Fruit fly (Drosophila melanogaster): ENCODE results near the gene CG15561.

Gene CG15561

dm6 chr3R:31252093-31252962, 36.6 kb upstream of the CG15561 start, which contains the start of the genes qless and mRpL32:
Gene qless, minus strand, starts transcription at chr3R:31252608.
Gene mRpL32, plus strand, starts transcription at chr3R:31252872.
- TF ChIP-seq D1 (tag; optimal IDR thresholded peaks at IDR 0.05) (no peak), Pif1B (GFP tag; optimal IDR thresholded peaks at IDR 0.05) (no peak), CG4496 (GFP tag; IDR thresholded peaks at IDR 0.05) (peak; percentile 77; the same call in 2 of the 3 replicates), CG15710 (tag; optimal IDR thresholded peaks at IDR 0.05) (no peak), fd96Ca (GFP tag; IDR thresholded peaks at IDR 0.05) (peak; percentile 65; the same call in 2 of the 3 replicates), gl (tag; optimal IDR thresholded peaks at IDR 0.05) (no peak), CG14655 (GFP tag; optimal IDR thresholded peaks at IDR 0.05) (no peak), CG17806 (tag; optimal IDR thresholded peaks at IDR 0.05) (peak; percentile 52), CG34367 (tag; optimal IDR thresholded peaks at IDR 0.05) (no peak), Pif1A (GFP tag; optimal IDR thresholded peaks at IDR 0.05) (no peak), CG10348 (GFP tag; IDR thresholded peaks at IDR 0.05) (no peak), CG8159 (tag; optimal IDR thresholded peaks at IDR 0.05) (no peak), rn (GFP tag; IDR thresholded peaks at IDR 0.05) (peak; percentile 62; the same call in 1 of the 2 replicates), CG8301 (tag; optimal IDR thresholded peaks at IDR 0.05) (no peak), CG32121 (GFP tag; IDR thresholded peaks at IDR 0.05) (peak; percentile 64), Snoo (tag; optimal IDR thresholded peaks at IDR 0.05) (no peak), EcR (GFP tag; optimal IDR thresholded peaks at IDR 0.05) (peak; percentile 68), Ets98B (GFP tag; IDR thresholded peaks at IDR 0.05) (peak; percentile 69), CG13204 (GFP tag; optimal IDR thresholded peaks at IDR 0.05) (no peak), CG12605 (GFP tag; IDR thresholded peaks at IDR 0.05) (no peak), CG9948 (tag; optimal IDR thresholded peaks at IDR 0.05) (peak; percentile 31)

- peak; percentile 23 for TF ChIP-seq Pif1B (GFP tag; optimal IDR thresholded peaks at IDR 0.05)
- TF ChIP-seq CG10348 (GFP tag; IDR thresholded peaks at IDR 0.05), result no peak
- TF ChIP-seq CG34367 (tag; optimal IDR thresholded peaks at IDR 0.05), result peak; percentile 4
- peak; percentile 60 for TF ChIP-seq CG12605 (GFP tag; IDR thresholded peaks at IDR 0.05)
- TF ChIP-seq CG32121 (GFP tag; IDR thresholded peaks at IDR 0.05), result peak; percentile 82
- TF ChIP-seq CG8301 (tag; optimal IDR thresholded peaks at IDR 0.05), result peak; percentile 58
- peak; percentile 55 for TF ChIP-seq Pif1A (GFP tag; optimal IDR thresholded peaks at IDR 0.05)
- TF ChIP-seq CG4496 (GFP tag; IDR thresholded peaks at IDR 0.05), result peak; percentile 74; the same call in 2 of the 3 replicates
- no peak for TF ChIP-seq rn (GFP tag; IDR thresholded peaks at IDR 0.05)
- TF ChIP-seq CG8159 (tag; optimal IDR thresholded peaks at IDR 0.05), result no peak
- TF ChIP-seq fd96Ca (GFP tag; IDR thresholded peaks at IDR 0.05), result 0 out of 3 replicates have a peak, but pooled peaks have one; percentile 52
- peak; percentile 81 for TF ChIP-seq Ets98B (GFP tag; IDR thresholded peaks at IDR 0.05)
Measured at dm6 chr3R:31251130-31251770, 35.5 kb upstream of the CG15561 start.

- TF ChIP-seq CG8301 (tag; optimal IDR thresholded peaks at IDR 0.05), result no peak
- TF ChIP-seq CG9948 (tag; optimal IDR thresholded peaks at IDR 0.05), result no peak
- TF ChIP-seq CG34367 (tag; optimal IDR thresholded peaks at IDR 0.05), result peak; percentile 3
- TF ChIP-seq CG10348 (GFP tag; IDR thresholded peaks at IDR 0.05), result no peak
- TF ChIP-seq gl (tag; optimal IDR thresholded peaks at IDR 0.05), result no peak
- TF ChIP-seq Ets98B (GFP tag; IDR thresholded peaks at IDR 0.05), result no peak
- TF ChIP-seq Pif1B (GFP tag; optimal IDR thresholded peaks at IDR 0.05), result no peak
- peak; percentile 32 for TF ChIP-seq EcR (GFP tag; optimal IDR thresholded peaks at IDR 0.05)
- TF ChIP-seq CG15710 (tag; optimal IDR thresholded peaks at IDR 0.05), result no peak
- no peak for TF ChIP-seq CG12605 (GFP tag; IDR thresholded peaks at IDR 0.05)
- TF ChIP-seq CG32121 (GFP tag; IDR thresholded peaks at IDR 0.05), result peak; percentile 21; the same call in 1 of the 2 replicates
- TF ChIP-seq CG13204 (GFP tag; optimal IDR thresholded peaks at IDR 0.05), result no peak
- no peak for TF ChIP-seq Snoo (tag; optimal IDR thresholded peaks at IDR 0.05)
- no peak for TF ChIP-seq rn (GFP tag; IDR thresholded peaks at IDR 0.05)
- no peak for TF ChIP-seq CG4496 (GFP tag; IDR thresholded peaks at IDR 0.05)
- no peak for TF ChIP-seq CG8159 (tag; optimal IDR thresholded peaks at IDR 0.05)
- no peak for TF ChIP-seq D1 (tag; optimal IDR thresholded peaks at IDR 0.05)
- no peak for TF ChIP-seq CG17806 (tag; optimal IDR thresholded peaks at IDR 0.05)
- peak; percentile 0 for TF ChIP-seq Pif1A (GFP tag; optimal IDR thresholded peaks at IDR 0.05)
- no peak for TF ChIP-seq fd96Ca (GFP tag; IDR thresholded peaks at IDR 0.05)
- TF ChIP-seq CG14655 (GFP tag; optimal IDR thresholded peaks at IDR 0.05), result no peak
Measured at dm6 chr3R:31250426-31251034, 34.8 kb upstream of the CG15561 start.

dm6 chr3R:31248245-31248644, 32.5 kb upstream of the CG15561 start:
- no peak for TF ChIP-seq fd96Ca (GFP tag; IDR thresholded peaks at IDR 0.05)
- TF ChIP-seq CG17806 (tag; optimal IDR thresholded peaks at IDR 0.05), result no peak
- no peak for TF ChIP-seq D1 (tag; optimal IDR thresholded peaks at IDR 0.05)
- TF ChIP-seq CG12605 (GFP tag; IDR thresholded peaks at IDR 0.05), result no peak
- no peak for TF ChIP-seq CG13204 (GFP tag; optimal IDR thresholded peaks at IDR 0.05)
- no peak for TF ChIP-seq CG10348 (GFP tag; IDR thresholded peaks at IDR 0.05)
- TF ChIP-seq Pif1A (GFP tag; optimal IDR thresholded peaks at IDR 0.05), result no peak
- no peak for TF ChIP-seq CG32121 (GFP tag; IDR thresholded peaks at IDR 0.05)
- TF ChIP-seq Ets98B (GFP tag; IDR thresholded peaks at IDR 0.05), result no peak
- TF ChIP-seq EcR (GFP tag; optimal IDR thresholded peaks at IDR 0.05), result no peak
- no peak for TF ChIP-seq Snoo (tag; optimal IDR thresholded peaks at IDR 0.05)
- no peak for TF ChIP-seq CG9948 (tag; optimal IDR thresholded peaks at IDR 0.05)
- no peak for TF ChIP-seq CG4496 (GFP tag; IDR thresholded peaks at IDR 0.05)
- TF ChIP-seq CG14655 (GFP tag; optimal IDR thresholded peaks at IDR 0.05), result no peak
- no peak for TF ChIP-seq CG34367 (tag; optimal IDR thresholded peaks at IDR 0.05)
- TF ChIP-seq gl (tag; optimal IDR thresholded peaks at IDR 0.05), result no peak
